Worm (Caenorhabditis elegans): Measurements from ENCODE around the gene T18D3.9.

Gene T18D3.9

ce11 chrX:12452143-12452570 lies 2.1 kb downstream of the T18D3.9 start (continued):
- TF ChIP-seq cebp-2 (GFP tag; IDR thresholded peaks at IDR 0.05) = no peak
- TF ChIP-seq nhr-80 (tag; optimal IDR thresholded peaks at IDR 0.05) = peak; percentile 44
- TF ChIP-seq let-526 (GFP tag; IDR thresholded peaks at IDR 0.05) = no peak
- TF ChIP-seq nhr-179 (tag; optimal IDR thresholded peaks at IDR 0.05) = no peak
- TF ChIP-seq lir-1 (GFP tag; conservative IDR thresholded peaks at IDR 0.05) = 0 out of 2 replicates have a peak, but pooled peaks have one; percentile 20
- TF ChIP-seq F57C9.4 (tag; optimal IDR thresholded peaks at IDR 0.05) = no peak
- TF ChIP-seq tbp1 (GFP tag; optimal IDR thresholded peaks at IDR 0.05) = no peak
- TF ChIP-seq akir-1 (GFP tag; optimal IDR thresholded peaks at IDR 0.05) = no peak
- no peak for TF ChIP-seq snpc-3.4 (tag; optimal IDR thresholded peaks at IDR 0.05)
- TF ChIP-seq F37B4.10 (GFP tag; IDR thresholded peaks at IDR 0.05) = no peak
- no peak for TF ChIP-seq ZK185.1 (tag; optimal IDR thresholded peaks at IDR 0.05; ENCODE audit: poor library complexity, severe bottlenecking)
- TF ChIP-seq somi-1 (GFP tag; optimal IDR thresholded peaks at IDR 0.05) = no peak
- TF ChIP-seq rcor-1 (GFP tag; IDR thresholded peaks at IDR 0.05) = peak; percentile 41; the same call in 1 of the 2 replicates

ce11 chrX:12451258-12451657 lies 3.0 kb downstream of the T18D3.9 start:
- no peak for TF ChIP-seq mel-28 (tag; optimal IDR thresholded peaks at IDR 0.05; ENCODE audit: borderline replicate concordance)
- TF ChIP-seq nhr-80 (tag; optimal IDR thresholded peaks at IDR 0.05) = peak; percentile 58
- no peak for TF ChIP-seq ztf-22 (GFP tag; optimal IDR thresholded peaks at IDR 0.05)
- no peak for TF ChIP-seq nfya-2 (GFP tag; IDR thresholded peaks at IDR 0.05)
- no peak for TF ChIP-seq cebp-2 (GFP tag; IDR thresholded peaks at IDR 0.05)
- no peak for TF ChIP-seq ceh-100 (GFP tag; IDR thresholded peaks at IDR 0.05)
- TF ChIP-seq ztf-26 (tag; optimal IDR thresholded peaks at IDR 0.05) = no peak
- no peak for TF ChIP-seq lin-54 (GFP tag; optimal IDR thresholded peaks at IDR 0.05)

- peak; percentile 72 for TF ChIP-seq nhr-80 (tag; optimal IDR thresholded peaks at IDR 0.05)
- TF ChIP-seq mcd-1 (GFP tag; IDR thresholded peaks at IDR 0.05) = peak; percentile 52
- no peak for TF ChIP-seq F39B2.1 (GFP tag; IDR thresholded peaks at IDR 0.05)
- TF ChIP-seq lsl-1 (GFP tag; optimal IDR thresholded peaks at IDR 0.05) = no peak
- no peak for TF ChIP-seq nhr-27 (tag; optimal IDR thresholded peaks at IDR 0.05)
- no peak for TF ChIP-seq fkh-3 (tag; optimal IDR thresholded peaks at IDR 0.05)
- no peak for TF ChIP-seq K11D2.4 (GFP tag; IDR thresholded peaks at IDR 0.05)
- TF ChIP-seq C17E4.6 (GFP tag; IDR thresholded peaks at IDR 0.05) = no peak
- no peak for TF ChIP-seq let-526 (GFP tag; IDR thresholded peaks at IDR 0.05)
- TF ChIP-seq aptf-2 (GFP tag; conservative IDR thresholded peaks at IDR 0.05) = no peak
- TF ChIP-seq Y56A3A.18 (GFP tag; IDR thresholded peaks at IDR 0.05) = no peak
- no peak for TF ChIP-seq ccch-3 (GFP tag; optimal IDR thresholded peaks at IDR 0.05)
- no peak for TF ChIP-seq attf-6 (GFP tag; IDR thresholded peaks at IDR 0.05)
- TF ChIP-seq cebp-1 (GFP tag; IDR thresholded peaks at IDR 0.05) = no peak
- peak; percentile 21 for TF ChIP-seq cebp-1 (tag; optimal IDR thresholded peaks at IDR 0.05)
- peak; percentile 90 for TF ChIP-seq zfh-2 (GFP tag; conservative IDR thresholded peaks at IDR 0.05)
- no peak for TF ChIP-seq efl-1 (GFP tag; optimal IDR thresholded peaks at IDR 0.05)
- no peak for TF ChIP-seq D2030.7 (GFP tag; IDR thresholded peaks at IDR 0.05)
- no peak for TF ChIP-seq lir-1 (GFP tag; conservative IDR thresholded peaks at IDR 0.05)
- no peak for TF ChIP-seq mxl-1 (tag; optimal IDR thresholded peaks at IDR 0.05)
Observed at ce11 chrX:12449262-12449942, 4.9 kb downstream of the T18D3.9 start, which contains the start of gene T18D3.6. T18D3.6 (plus strand) TSS chrX:12449892.

All from whole organism, young adult.